Fruit fly (Drosophila melanogaster): ENCODE measurements around the gene CG43059.
A peak's percentile ranks its signal among the peaks of the same experiment; 100 is the strongest.

The CG43059 gene

DNA sequence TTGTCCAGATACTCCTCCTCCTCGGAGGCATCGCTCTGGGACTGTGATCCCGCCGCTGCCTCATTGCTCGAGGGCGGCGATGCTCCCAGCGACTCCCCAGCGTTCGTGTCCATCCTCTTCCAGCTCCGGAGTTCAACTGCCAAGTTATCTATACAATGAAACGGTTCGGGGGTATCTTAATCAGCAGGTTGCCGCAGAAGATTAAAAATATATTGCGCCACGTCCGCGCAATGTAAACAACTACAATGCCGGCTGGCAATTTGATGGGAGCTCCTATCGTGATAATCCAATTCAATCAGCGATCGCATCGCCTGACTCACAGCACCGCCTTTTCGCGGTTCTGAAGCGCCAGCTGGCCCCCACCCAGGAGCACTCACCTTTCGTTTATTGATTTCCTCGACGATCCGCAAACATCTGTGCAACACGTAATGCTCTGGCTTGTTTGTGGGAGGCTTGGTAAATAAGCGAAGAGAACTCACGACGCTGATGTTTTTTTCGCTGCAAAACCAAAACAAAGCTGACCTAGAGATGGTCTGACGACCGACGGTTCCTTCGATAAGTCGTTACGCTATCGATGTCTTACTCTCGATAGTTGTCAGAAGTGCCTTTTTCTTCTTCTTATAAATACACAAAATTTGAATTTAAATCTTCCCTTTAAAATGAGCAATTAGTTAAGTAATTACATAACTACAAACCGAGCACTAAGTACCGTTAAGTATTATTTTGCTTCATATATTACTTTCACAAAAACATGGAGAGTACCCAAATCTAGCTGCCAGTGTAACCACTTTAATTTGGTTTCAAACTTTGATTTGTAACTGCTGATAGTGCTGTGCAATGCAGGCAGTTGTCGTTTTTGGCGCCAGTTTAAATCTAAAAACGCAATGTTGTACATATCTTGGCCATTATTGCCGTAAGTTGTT is 29.2 kb downstream of the CG43059 start, which contains the start of gene cert (continued):
- TF ChIP-seq CG15336 (GFP tag; IDR thresholded peaks at IDR 0.05) = no peak
- peak; percentile 21 for TF ChIP-seq net (GFP tag; optimal IDR thresholded peaks at IDR 0.05)
- TF ChIP-seq CG6276 (GFP tag; optimal IDR thresholded peaks at IDR 0.05) = no peak
- TF ChIP-seq Met (GFP tag; optimal IDR thresholded peaks at IDR 0.05) = peak; percentile 39
- TF ChIP-seq Hr38 (GFP tag; optimal IDR thresholded peaks at IDR 0.05) = no peak
- TF ChIP-seq fd85E (GFP tag; optimal IDR thresholded peaks at IDR 0.05) = no peak
- TF ChIP-seq Eip78C (GFP tag) = peak; percentile 78
- peak; percentile 51 for TF ChIP-seq CG8632 (GFP tag; optimal IDR thresholded peaks at IDR 0.05)
- TF ChIP-seq Gug (GFP tag; IDR thresholded peaks at IDR 0.05) = no peak
- TF ChIP-seq Lpt (GFP tag; optimal IDR thresholded peaks at IDR 0.05) = no peak
- no peak for TF ChIP-seq Eip93F (GFP tag; optimal IDR thresholded peaks at IDR 0.05)
- peak; percentile 95 for TF ChIP-seq svp (GFP tag)
- TF ChIP-seq OdsH (GFP tag; optimal IDR thresholded peaks at IDR 0.05) = peak; percentile 6
- TF ChIP-seq CG31627 (GFP tag; optimal IDR thresholded peaks at IDR 0.05) = peak; percentile 52
- TF ChIP-seq CG8319 (GFP tag; optimal IDR thresholded peaks at IDR 0.05) = no peak
- TF ChIP-seq CG16779 (tag; optimal IDR thresholded peaks at IDR 0.05) = no peak
- 0 out of 3 replicates have a peak, but pooled peaks have one; percentile 30 for TF ChIP-seq CG6163 (GFP tag; IDR thresholded peaks at IDR 0.05)

dm6 chr3L:8288396-8288795 is 30.4 kb downstream of the CG43059 start:
- TF ChIP-seq svp (GFP tag) (peak; percentile 70), CG6808 (GFP tag; optimal IDR thresholded peaks at IDR 0.05) (no peak), ss (GFP tag; optimal IDR thresholded peaks at IDR 0.05) (no peak), Eip78C (GFP tag) (no peak), Smox (GFP tag; optimal IDR thresholded peaks at IDR 0.05) (peak; percentile 14), CG6276 (GFP tag; optimal IDR thresholded peaks at IDR 0.05) (no peak), cyc (GFP tag; optimal IDR thresholded peaks at IDR 0.05) (no peak), esn (GFP tag; optimal IDR thresholded peaks at IDR 0.05) (peak; percentile 28), lz (GFP tag; optimal IDR thresholded peaks at IDR 0.05) (peak; percentile 4), CG3032 (tag; optimal IDR thresholded peaks at IDR 0.05) (no peak), Sox14 (GFP tag; optimal IDR thresholded peaks at IDR 0.05) (no peak), CG31627 (GFP tag; optimal IDR thresholded peaks at IDR 0.05) (peak; percentile 2), CG4318 (GFP tag; optimal IDR thresholded peaks at IDR 0.05) (no peak), topi (GFP tag; optimal IDR thresholded peaks at IDR 0.05) (peak; percentile 29), Met (GFP tag; optimal IDR thresholded peaks at IDR 0.05) (peak; percentile 40), Hr39 (GFP tag; optimal IDR thresholded peaks at IDR 0.05) (peak; percentile 20), CG10631 (GFP tag; optimal IDR thresholded peaks at IDR 0.05) (no peak)

dm6 chr3L:8286397-8286796 is 32.4 kb downstream of the CG43059 start:
- TF ChIP-seq Blimp-1 (GFP tag; optimal IDR thresholded peaks at IDR 0.05) = no peak
- no peak for TF ChIP-seq Sox15 (GFP tag; optimal IDR thresholded peaks at IDR 0.05)
- TF ChIP-seq CG15336 (GFP tag; IDR thresholded peaks at IDR 0.05) = peak; percentile 56
- TF ChIP-seq CG8119 (GFP tag; IDR thresholded peaks at IDR 0.05) = peak; percentile 34; the same call in 1 of the 3 replicates
- TF ChIP-seq eg (GFP tag; IDR thresholded peaks at IDR 0.05) = peak; percentile 47; the same call in 1 of the 3 replicates
- peak; percentile 42 for TF ChIP-seq CG6276 (GFP tag; optimal IDR thresholded peaks at IDR 0.05)

DNA sequence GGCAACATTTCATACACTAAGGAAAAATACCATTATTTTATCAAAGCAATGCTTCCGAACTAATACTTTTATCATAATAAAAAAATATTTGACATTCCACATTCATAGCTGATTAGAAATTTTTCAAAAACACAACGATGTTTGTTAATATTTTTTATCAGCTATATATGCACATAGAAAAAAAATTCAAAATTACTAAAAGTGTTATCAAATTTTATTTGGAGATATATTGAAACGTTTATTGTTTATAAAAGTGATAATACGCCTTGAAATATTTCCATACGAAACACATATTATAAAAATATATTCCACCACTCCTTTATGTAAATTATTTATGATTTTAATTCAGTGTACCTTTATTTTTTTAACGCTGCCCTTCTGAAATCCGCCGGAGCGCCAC is 33.0 kb downstream of the CG43059 start:
- TF ChIP-seq CG31627 (GFP tag; optimal IDR thresholded peaks at IDR 0.05) = no peak
- no peak for TF ChIP-seq fkh (GFP tag; optimal IDR thresholded peaks at IDR 0.05)
- TF ChIP-seq CG15336 (GFP tag; IDR thresholded peaks at IDR 0.05) = no peak
- no peak for TF ChIP-seq CG8119 (GFP tag; IDR thresholded peaks at IDR 0.05)
- no peak for TF ChIP-seq pdm3 (GFP tag; optimal IDR thresholded peaks at IDR 0.05)
- no peak for TF ChIP-seq CG9139 (GFP tag; optimal IDR thresholded peaks at IDR 0.05)
- no peak for TF ChIP-seq Hr39 (GFP tag; optimal IDR thresholded peaks at IDR 0.05)
- no peak for TF ChIP-seq CG7368 (GFP tag; optimal IDR thresholded peaks at IDR 0.05)
- TF ChIP-seq Gug (GFP tag; IDR thresholded peaks at IDR 0.05) = no peak
- no peak for TF ChIP-seq achi (GFP tag; optimal IDR thresholded peaks at IDR 0.05)
- no peak for TF ChIP-seq CG16779 (tag; optimal IDR thresholded peaks at IDR 0.05)
- TF ChIP-seq fd85E (GFP tag; optimal IDR thresholded peaks at IDR 0.05) = no peak
- no peak for TF ChIP-seq fd59A (GFP tag; optimal IDR thresholded peaks at IDR 0.05)
- no peak for TF ChIP-seq CG3919 (GFP tag; optimal IDR thresholded peaks at IDR 0.05)
- no peak for TF ChIP-seq Eip75B (GFP tag; optimal IDR thresholded peaks at IDR 0.05)
- TF ChIP-seq CG3032 (tag; optimal IDR thresholded peaks at IDR 0.05) = no peak
- TF ChIP-seq topi (GFP tag; optimal IDR thresholded peaks at IDR 0.05) = no peak

Data from whole organism, prepupa.